Fruit fly (Drosophila melanogaster) whole organism, pupa: Measurements from ENCODE around the gene Kebab.

Experiments
- CG15710 ChIP-seq: fragments of 200-800 bp; sonication (Bioruptor generic); optimal IDR thresholded peaks from 2 replicates; lab custom pipeline; 2018; ENCODE audit warnings: missing biosample characterization, mild to moderate bottlenecking, missing genetic modification characterization, moderate library complexity
- CG34367 ChIP-seq: fragments of 200-800 bp; sonication (Bioruptor generic); optimal IDR thresholded peaks from 2 replicates; lab custom pipeline; 2018; ENCODE audit warnings: missing biosample characterization, mild to moderate bottlenecking, missing genetic modification characterization
- CG8301 ChIP-seq: fragments of 200-800 bp; sonication (Bioruptor generic); optimal IDR thresholded peaks from 2 replicates; lab custom pipeline; 2018; ENCODE audit warnings: missing biosample characterization, mild to moderate bottlenecking, missing genetic modification characterization
- EcR ChIP-seq: fragments of 200-800 bp; sonication (Bioruptor generic); optimal IDR thresholded peaks from 3 replicates; lab custom pipeline; 2019; ENCODE audit warnings: missing biosample characterization, missing genetic modification characterization, mild to moderate bottlenecking, moderate library complexity, missing genetic modification reagents
- Pif1A ChIP-seq: fragments of 200-800 bp; sonication (Bioruptor generic); optimal IDR thresholded peaks from 3 replicates; lab custom pipeline; 2016; ENCODE audit warnings: missing biosample characterization, missing genetic modification characterization
- Pif1B ChIP-seq: fragments of 200-800 bp; sonication (Bioruptor generic); optimal IDR thresholded peaks from 3 replicates; lab custom pipeline; 2016; ENCODE audit warnings: missing biosample characterization, missing genetic modification characterization

- TF ChIP-seq Pif1A (GFP tag; lab: Kevin White, UChicago) (no peak), EcR (GFP tag; lab: Kevin White, UChicago) (no peak), CG34367 (tag; lab: Kevin White, UChicago) (no peak), Pif1B (no peak), CG8301 (no peak), CG15710 (no peak)
Observed at dm6 chr2L:2022823-2023222, 22.5 kb upstream of the Kebab start.
